Fruit fly (Drosophila melanogaster) whole organism, embryonic: ENCODE data around the gene Tbcd.

Source experiments
- Asciz ChIP-seq: fragments of 200-800 bp; sonication (Bioruptor generic); optimal IDR thresholded peaks from 2 replicates; lab custom pipeline; 2017; ENCODE audit warnings: missing biosample characterization, mild to moderate bottlenecking, missing genetic modification characterization, missing genetic modification reagents
- B-H1 ChIP-seq: fragments of 200-800 bp; sonication (Bioruptor generic); IDR thresholded peaks from 3 replicates; pipeline ENCODE4 v1.3.6; 2022; ENCODE audit warnings: missing biosample characterization, missing genetic modification characterization
- CG11093 ChIP-seq: fragments of 200-800 bp; sonication (Bioruptor generic); IDR thresholded peaks from 3 replicates; pipeline ENCODE4 v1.3.6; 2022; ENCODE audit warnings: missing biosample characterization, missing genetic modification characterization
- CG15696 ChIP-seq: fragments of 200-800 bp; sonication (Bioruptor generic); optimal IDR thresholded peaks from 2 replicates; lab custom pipeline; 2019; ENCODE audit warnings: missing biosample characterization, mild to moderate bottlenecking, missing genetic modification characterization, moderate library complexity
- CG16815 ChIP-seq: fragments of 200-800 bp; sonication (Bioruptor generic); optimal IDR thresholded peaks from 3 replicates; lab custom pipeline; 2017; ENCODE audit warnings: missing biosample characterization, mild to moderate bottlenecking, missing genetic modification characterization
- CG17186 ChIP-seq: fragments of 200-800 bp; sonication (Bioruptor generic); optimal IDR thresholded peaks from 3 replicates; lab custom pipeline; 2017; ENCODE audit warnings: missing biosample characterization, missing genetic modification reagents, missing genetic modification characterization
- CG17802 ChIP-seq: fragments of 200-800 bp; sonication (Bioruptor generic); optimal IDR thresholded peaks from 2 replicates; lab custom pipeline; 2018; ENCODE audit warnings: missing biosample characterization, mild to moderate bottlenecking, missing genetic modification characterization, moderate library complexity
- CG2202 ChIP-seq: fragments of 200-800 bp; sonication (Bioruptor generic); optimal IDR thresholded peaks from 2 replicates; lab custom pipeline; 2018; ENCODE audit warnings: missing biosample characterization, mild to moderate bottlenecking, missing genetic modification characterization
- CG31365 ChIP-seq: fragments of 200-800 bp; sonication (Bioruptor generic); optimal IDR thresholded peaks from 2 replicates; lab custom pipeline; 2018; ENCODE audit warnings: missing biosample characterization, mild to moderate bottlenecking, missing genetic modification characterization
- CG32767 ChIP-seq: fragments of 200-800 bp; sonication (Bioruptor generic); IDR thresholded peaks from 2 replicates; pipeline ENCODE4 v1.3.6; 2022; ENCODE audit warnings: missing biosample characterization, missing genetic modification characterization
- CG32772 ChIP-seq: fragments of 200-800 bp; sonication (Bioruptor generic); IDR thresholded peaks from 2 replicates; pipeline ENCODE4 v1.3.6; 2022; ENCODE audit warnings: missing biosample characterization, missing genetic modification characterization
- CG34376 ChIP-seq: fragments of 200-800 bp; sonication (Bioruptor generic); optimal IDR thresholded peaks from 2 replicates; lab custom pipeline; 2018; ENCODE audit warnings: missing biosample characterization, mild to moderate bottlenecking, missing genetic modification characterization
- CG4282 ChIP-seq: fragments of 200-800 bp; sonication (Bioruptor generic); optimal IDR thresholded peaks from 2 replicates; lab custom pipeline; 2016; ENCODE audit warnings: missing biosample characterization, missing genetic modification characterization
- CG4328 ChIP-seq: fragments of 200-800 bp; sonication (Bioruptor generic); optimal IDR thresholded peaks from 3 replicates; lab custom pipeline; 2017; ENCODE audit warnings: missing biosample characterization, missing genetic modification reagents, missing genetic modification characterization
- CG4707 ChIP-seq: fragments of 200-800 bp; sonication (Bioruptor generic); optimal IDR thresholded peaks from 2 replicates; lab custom pipeline; 2018; ENCODE audit warnings: missing biosample characterization, mild to moderate bottlenecking, missing genetic modification characterization, moderate library complexity
- CG4730 ChIP-seq: fragments of 200-800 bp; sonication (Bioruptor generic); IDR thresholded peaks from 2 replicates; pipeline ENCODE4 v1.3.6; 2022; ENCODE audit warnings: missing biosample characterization, missing genetic modification characterization
- CG4854 ChIP-seq: fragments of 200-800 bp; sonication (Bioruptor generic); optimal IDR thresholded peaks from 2 replicates; lab custom pipeline; 2016; ENCODE audit warnings: missing biosample characterization, missing genetic modification characterization, inconsistent platforms
- CG6689 ChIP-seq: fragments of 200-800 bp; sonication (Bioruptor generic); IDR thresholded peaks from 2 replicates; pipeline ENCODE4 v1.3.6; 2022; ENCODE audit warnings: missing biosample characterization, missing genetic modification characterization
- CG7556 ChIP-seq: fragments of 200-800 bp; sonication (Bioruptor generic); optimal IDR thresholded peaks from 2 replicates; lab custom pipeline; 2017; ENCODE audit warnings: missing biosample characterization, mild to moderate bottlenecking, missing genetic modification characterization
- CG7928 ChIP-seq: fragments of 200-800 bp; sonication (Bioruptor generic); optimal IDR thresholded peaks from 2 replicates; lab custom pipeline; 2017; ENCODE audit warnings: missing biosample characterization, mild to moderate bottlenecking, missing genetic modification characterization
- CG7987 ChIP-seq: fragments of 200-800 bp; sonication (Bioruptor generic); optimal IDR thresholded peaks from 2 replicates; lab custom pipeline; 2018; ENCODE audit warnings: missing biosample characterization, mild to moderate bottlenecking, missing genetic modification characterization, moderate library complexity
- CG8089 ChIP-seq: fragments of 200-800 bp; sonication (Bioruptor generic); optimal IDR thresholded peaks from 3 replicates; lab custom pipeline; 2016; ENCODE audit warnings: missing biosample characterization, missing genetic modification characterization
- CG8924 ChIP-seq: fragments of 200-800 bp; optimal IDR thresholded peaks from 3 replicates; lab custom pipeline; 2019; ENCODE audit warnings: missing biosample characterization, mild to moderate bottlenecking, missing genetic modification characterization, moderate library complexity
- CG8944 ChIP-seq: fragments of 200-800 bp; sonication (Bioruptor generic); optimal IDR thresholded peaks from 3 replicates; lab custom pipeline; 2016; ENCODE audit warnings: missing biosample characterization, missing genetic modification characterization
- CG9727 ChIP-seq: fragments of 200-800 bp; sonication (Bioruptor generic); optimal IDR thresholded peaks from 3 replicates; lab custom pipeline; 2017; ENCODE audit warnings: missing biosample characterization, mild to moderate bottlenecking, missing genetic modification characterization
- CG9817 ChIP-seq: fragments of 200-800 bp; sonication (Bioruptor generic); optimal IDR thresholded peaks from 2 replicates; lab custom pipeline; 2018; ENCODE audit warnings: missing biosample characterization, mild to moderate bottlenecking, missing genetic modification characterization, moderate library complexity
- Dek ChIP-seq: fragments of 200-800 bp; sonication (Bioruptor generic); optimal IDR thresholded peaks from 3 replicates; lab custom pipeline; 2019; ENCODE audit warnings: missing biosample characterization, mild to moderate bottlenecking, missing genetic modification characterization, moderate library complexity
- Ets97D ChIP-seq: fragments of 200-800 bp; sonication (Bioruptor generic); optimal IDR thresholded peaks from 3 replicates; lab custom pipeline; 2016; ENCODE audit warnings: missing biosample characterization, missing genetic modification characterization
- HmgZ ChIP-seq: fragments of 200-800 bp; sonication (Bioruptor generic); optimal IDR thresholded peaks from 2 replicates; lab custom pipeline; 2018; ENCODE audit warnings: missing biosample characterization, mild to moderate bottlenecking, missing genetic modification characterization
- MESR4 ChIP-seq: fragments of 200-800 bp; sonication (Bioruptor generic); optimal IDR thresholded peaks from 2 replicates; lab custom pipeline; 2018; ENCODE audit warnings: missing biosample characterization, mild to moderate bottlenecking, missing genetic modification characterization, moderate library complexity
- Meics ChIP-seq: fragments of 200-800 bp; sonication (Bioruptor generic); optimal IDR thresholded peaks from 2 replicates; lab custom pipeline; 2017; ENCODE audit warnings: missing biosample characterization, mild to moderate bottlenecking, missing genetic modification characterization
- Mrtf ChIP-seq: fragments of 200-800 bp; sonication (Bioruptor generic); IDR thresholded peaks from 3 replicates; pipeline ENCODE4 v1.3.6; 2022; ENCODE audit warnings: missing biosample characterization, missing genetic modification characterization
- Nf-YB ChIP-seq: fragments of 200-800 bp; sonication (Bioruptor generic); optimal IDR thresholded peaks from 3 replicates; lab custom pipeline; 2019; ENCODE audit warnings: missing biosample characterization, mild to moderate bottlenecking, missing genetic modification characterization, moderate library complexity
- PHDP ChIP-seq: fragments of 200-800 bp; sonication (Bioruptor generic); optimal IDR thresholded peaks from 3 replicates; lab custom pipeline; 2018; ENCODE audit warnings: missing biosample characterization, mild to moderate bottlenecking, missing genetic modification characterization, moderate library complexity
- Ssrp ChIP-seq: fragments of 200-800 bp; sonication (Bioruptor generic); optimal IDR thresholded peaks from 2 replicates; lab custom pipeline; 2018; ENCODE audit warnings: missing biosample characterization, mild to moderate bottlenecking, missing genetic modification characterization, moderate library complexity
- YL-1 ChIP-seq: fragments of 200-800 bp; sonication (Bioruptor generic); optimal IDR thresholded peaks from 3 replicates; lab custom pipeline; 2017; ENCODE audit warnings: missing biosample characterization, mild to moderate bottlenecking, missing genetic modification characterization
- al ChIP-seq: fragments of 200-800 bp; sonication (Bioruptor generic); IDR thresholded peaks from 2 replicates; pipeline ENCODE4 v1.3.6; 2022; ENCODE audit warnings: missing biosample characterization, missing genetic modification characterization
- bab2 ChIP-seq: fragments of 200-800 bp; sonication (Bioruptor generic); optimal IDR thresholded peaks from 2 replicates; lab custom pipeline; 2016; ENCODE audit warnings: missing biosample characterization, missing genetic modification characterization
- dan ChIP-seq: fragments of 200-800 bp; sonication (Bioruptor generic); IDR thresholded peaks from 2 replicates; pipeline ENCODE4 v1.3.6; 2022; ENCODE audit warnings: missing biosample characterization, missing genetic modification characterization
- exex ChIP-seq: fragments of 200-800 bp; sonication (Bioruptor generic); optimal IDR thresholded peaks from 4 replicates; lab custom pipeline; 2018; ENCODE audit warnings: missing biosample characterization, mild to moderate bottlenecking, missing genetic modification characterization, moderate library complexity
- lilli ChIP-seq: fragments of 200-800 bp; sonication (Bioruptor generic); optimal IDR thresholded peaks from 3 replicates; lab custom pipeline; 2016; ENCODE audit warnings: missing biosample characterization, missing genetic modification characterization
- nau ChIP-seq: fragments of 200-800 bp; sonication (Bioruptor generic); optimal IDR thresholded peaks from 3 replicates; lab custom pipeline; 2017; ENCODE audit warnings: missing biosample characterization, mild to moderate bottlenecking, missing genetic modification characterization, missing genetic modification reagents
- pfk ChIP-seq: fragments of 200-800 bp; sonication (Bioruptor generic); optimal IDR thresholded peaks from 2 replicates; lab custom pipeline; 2018; ENCODE audit warnings: missing biosample characterization, mild to moderate bottlenecking, missing genetic modification characterization, moderate library complexity
- prd ChIP-seq, 3 experiments: fragments of >200 bp in 2 of 3; fragments of 200-800 bp in 1 of 3; sonication (Bioruptor generic) in 1 of 3; optimal IDR thresholded peaks in 2 of 3; IDR thresholded peaks in 1 of 3; 2 replicates in 2 of 3; 3 replicates in 1 of 3; pipeline versions ENCODE4 v1.3.6 to Lab custom; 2017 to 2022; ENCODE audit warnings: missing biosample characterization in 1 of 3, missing genetic modification characterization in 1 of 3
- trem ChIP-seq: fragments of 200-800 bp; optimal IDR thresholded peaks from 3 replicates; lab custom pipeline; 2019; ENCODE audit warnings: missing biosample characterization, mild to moderate bottlenecking, missing genetic modification characterization, moderate library complexity
- twi ChIP-seq: fragments of 200-800 bp; optimal IDR thresholded peaks from 2 replicates; lab custom pipeline; 2019; ENCODE audit warnings: missing biosample characterization, mild to moderate bottlenecking, missing genetic modification characterization, moderate library complexity
- vnd ChIP-seq: fragments of 200-800 bp; sonication (Bioruptor generic); IDR thresholded peaks from 3 replicates; pipeline ENCODE4 v1.3.6; 2022; ENCODE audit warnings: missing biosample characterization, missing genetic modification characterization; ENCODE audit not compliant: partially characterized antibody
- wek ChIP-seq: fragments of 200-800 bp; sonication (Bioruptor generic); optimal IDR thresholded peaks from 3 replicates; lab custom pipeline; 2018; ENCODE audit warnings: missing biosample characterization, mild to moderate bottlenecking, missing genetic modification characterization, moderate library complexity
- z ChIP-seq: fragments of 200-800 bp; sonication (Bioruptor generic); IDR thresholded peaks from 3 replicates; pipeline ENCODE4 v1.3.6; 2022; ENCODE audit warnings: missing biosample characterization, missing genetic modification characterization
- zf30C ChIP-seq: fragments of 200-800 bp; sonication (Bioruptor generic); optimal IDR thresholded peaks from 3 replicates; lab custom pipeline; 2018; ENCODE audit warnings: missing biosample characterization, mild to moderate bottlenecking, missing genetic modification characterization

Tbcd gene

DNA sequence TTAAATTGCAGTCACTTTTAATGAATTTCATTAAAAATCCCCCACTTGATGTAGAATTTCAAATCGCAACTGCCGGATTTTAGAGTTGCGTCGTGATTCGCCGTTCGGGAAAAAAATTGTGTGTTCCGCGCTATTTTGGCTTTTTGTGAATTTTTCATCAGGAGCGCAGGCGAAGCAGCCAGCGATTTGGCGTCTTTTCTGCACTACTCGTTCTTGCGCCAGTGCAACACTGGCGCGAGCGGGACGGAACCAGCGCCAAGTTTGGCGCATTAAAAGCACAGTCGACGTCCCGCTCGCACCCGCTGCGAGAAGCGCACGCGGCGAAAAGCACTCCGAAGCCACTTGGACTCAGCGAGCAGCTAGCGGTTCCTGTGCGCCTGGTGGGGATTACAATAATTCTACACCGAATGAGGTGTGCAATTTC, 46.1 kb downstream of the Tbcd start (continued):
- TF ChIP-seq CG34376 (GFP tag; lab: Kevin White, UChicago) (peak; percentile 84), CG6689 (no peak), CG4707 (GFP tag; lab: Kevin White, UChicago) (no peak), pfk (GFP tag; lab: Kevin White, UChicago) (peak; percentile 40), CG16815 (no peak), Asciz (GFP tag; lab: Kevin White, UChicago) (peak; percentile 30), CG4854 (GFP tag; lab: Kevin White, UChicago) (no peak), CG4730 (GFP tag; lab: Robert Waterston, UW) (no peak), CG9727 (GFP tag; lab: Kevin White, UChicago) (peak; percentile 16), CG7928 (GFP tag; lab: Kevin White, UChicago) (peak; percentile 37), CG11093 (GFP tag; lab: Robert Waterston, UW) (peak; percentile 33; the same call in 1 of the 3 replicates), lilli (peak; percentile 26), dan (GFP tag; lab: Robert Waterston, UW) (no peak), Nf-YB (GFP tag; lab: Kevin White, UChicago) (peak; percentile 73), Dek (tag; lab: Kevin White, UChicago) (no peak), CG17802 (tag; lab: Kevin White, UChicago) (no peak), CG15696 (tag; lab: Kevin White, UChicago) (no peak), CG7987 (GFP tag; lab: Kevin White, UChicago) (peak; percentile 70), CG8924 (tag; lab: Kevin White, UChicago) (no peak), exex (tag; lab: Kevin White, UChicago) (peak; percentile 9), nau (GFP tag; lab: Kevin White, UChicago) (peak; percentile 44), HmgZ (tag; lab: Kevin White, UChicago) (peak; percentile 87), CG4282 (GFP tag; lab: Kevin White, UChicago) (peak; percentile 1), al (no peak), Mrtf (GFP tag; lab: Robert Waterston, UW) (no peak), prd (optimal IDR thresholded peaks at IDR 0.05; lab: Kevin White, UChicago) (no peak), prd (GFP tag; IDR thresholded peaks at IDR 0.05; lab: Robert Waterston, UW) (no peak), wek (GFP tag; lab: Kevin White, UChicago) (peak; percentile 29), zf30C (GFP tag; lab: Kevin White, UChicago) (peak; percentile 59), trem (peak; percentile 31), CG32767 (GFP tag; lab: Robert Waterston, UW) (no peak), CG8089 (GFP tag; lab: Kevin White, UChicago) (peak; percentile 39), Meics (GFP tag; lab: Kevin White, UChicago) (peak; percentile 46), Ets97D (GFP tag; lab: Kevin White, UChicago) (peak; percentile 79), CG9817 (peak; percentile 11), Ssrp (no peak), bab2 (GFP tag; lab: Kevin White, UChicago) (no peak), CG17186 (peak; percentile 92), CG31365 (tag; lab: Kevin White, UChicago) (peak; percentile 52), YL-1 (GFP tag; lab: Kevin White, UChicago) (peak; percentile 63), z (no peak), MESR4 (peak; percentile 6), CG7556 (no peak), CG2202 (tag; lab: Kevin White, UChicago) (peak; percentile 31), CG4328 (GFP tag; lab: Kevin White, UChicago) (peak; percentile 9), twi (peak; percentile 26), PHDP (tag; lab: Kevin White, UChicago) (peak; percentile 21), vnd (no peak), CG8944 (no peak), B-H1 (no peak), CG32772 (GFP tag; lab: Robert Waterston, UW) (no peak)
